Worm (Caenorhabditis elegans): ENCODE measurements around the gene Y73B6BL.23.

The Y73B6BL.23 gene

DNA sequence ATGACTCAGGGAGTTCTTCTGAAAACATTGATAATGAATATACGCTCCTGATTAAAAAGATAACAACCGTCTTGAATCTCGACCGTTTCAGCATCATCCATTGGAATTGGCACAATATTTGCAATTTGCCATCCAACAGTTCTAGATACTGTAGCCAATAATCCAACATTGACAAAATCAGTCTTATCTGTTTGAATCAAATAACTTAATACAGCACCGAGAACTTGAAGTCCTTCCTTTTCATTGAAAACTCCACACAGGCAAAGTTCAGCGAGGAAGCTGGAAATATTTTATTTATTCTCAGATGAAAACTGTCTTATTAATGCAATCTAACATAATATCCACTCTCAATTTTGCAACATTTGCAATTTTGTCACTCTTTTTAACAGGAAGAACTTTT is 46.6 kb downstream of the Y73B6BL.23 start:
- no peak for TF ChIP-seq unc-62 (GFP tag; optimal IDR thresholded peaks at IDR 0.05)

DNA sequence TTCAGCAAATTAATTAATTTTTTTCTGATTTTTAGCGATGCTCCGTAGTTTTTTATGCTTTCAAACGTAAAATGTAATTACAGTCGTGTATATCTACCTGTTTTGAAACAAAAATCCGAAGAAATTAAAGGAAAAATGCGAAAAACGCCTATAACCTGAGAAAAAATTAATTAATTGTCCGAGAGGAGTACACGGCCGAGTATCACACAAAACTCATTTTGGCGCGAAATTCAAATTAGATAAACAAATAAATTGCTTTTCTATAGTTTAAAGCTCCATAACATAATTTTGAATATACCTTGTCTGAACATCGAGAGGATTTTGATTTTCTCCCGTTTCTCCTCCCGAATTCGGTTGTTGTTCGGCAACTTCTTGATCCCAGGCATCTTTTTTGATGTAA is 49.4 kb downstream of the Y73B6BL.23 start:
- TF ChIP-seq unc-62 (GFP tag; optimal IDR thresholded peaks at IDR 0.05): no peak
